Fruit fly (Drosophila melanogaster): ENCODE results near the gene CG33223.

CG33223 gene

dm6 chrX:8444883-8445572 lies 38.7 kb downstream of the CG33223 start (continued):
- no peak for TF ChIP-seq Dll (GFP tag; IDR thresholded peaks at IDR 0.05; ENCODE audit: partially characterized antibody)
- no peak for TF ChIP-seq gt (GFP tag; IDR thresholded peaks at IDR 0.05)
- peak; percentile 79 for TF ChIP-seq nmo (GFP tag; optimal IDR thresholded peaks at IDR 0.05)
- no peak for TF ChIP-seq CG13287 (GFP tag; IDR thresholded peaks at IDR 0.05; ENCODE audit: partially characterized antibody)
- no peak for TF ChIP-seq ems (GFP tag; optimal IDR thresholded peaks at IDR 0.05)
- TF ChIP-seq CG1603 (tag; optimal IDR thresholded peaks at IDR 0.05) = peak; percentile 35
- TF ChIP-seq al (GFP tag; IDR thresholded peaks at IDR 0.05) = no peak
- peak; percentile 49 for TF ChIP-seq CG4360 (GFP tag; IDR thresholded peaks at IDR 0.05)
- no peak for TF ChIP-seq ham (GFP tag; IDR thresholded peaks at IDR 0.05)
- TF ChIP-seq Doc2 (GFP tag; IDR thresholded peaks at IDR 0.05) = no peak
- TF ChIP-seq fd64A (GFP tag; optimal IDR thresholded peaks at IDR 0.05) = no peak
- TF ChIP-seq da (GFP tag; optimal IDR thresholded peaks at IDR 0.05) = no peak
- no peak for TF ChIP-seq hkb (optimal IDR thresholded peaks at IDR 0.05)
- TF ChIP-seq hkb (GFP tag; IDR thresholded peaks at IDR 0.05) = no peak
- no peak for TF ChIP-seq bab2 (GFP tag; optimal IDR thresholded peaks at IDR 0.05)
- peak; percentile 7 for TF ChIP-seq chn (GFP tag; optimal IDR thresholded peaks at IDR 0.05)
- TF ChIP-seq so (GFP tag; IDR thresholded peaks at IDR 0.05) = 0 out of 3 replicates have a peak, but pooled peaks have one; percentile 37
- no peak for TF ChIP-seq CG3407 (GFP tag; optimal IDR thresholded peaks at IDR 0.05)
- TF ChIP-seq Stat92E (GFP tag; optimal IDR thresholded peaks at IDR 0.05) = no peak
- no peak for TF ChIP-seq CG13624 (GFP tag; optimal IDR thresholded peaks at IDR 0.05)
- no peak for TF ChIP-seq CG13894 (tag; optimal IDR thresholded peaks at IDR 0.05)
- TF ChIP-seq br (optimal IDR thresholded peaks at IDR 0.05) = no peak
- no peak for TF ChIP-seq CG15073 (GFP tag; optimal IDR thresholded peaks at IDR 0.05)
- 0 out of 2 replicates have a peak, but pooled peaks have one; percentile 13 for TF ChIP-seq Atf6 (GFP tag; IDR thresholded peaks at IDR 0.05)
- no peak for TF ChIP-seq yki (optimal IDR thresholded peaks at IDR 0.05)
- TF ChIP-seq CG7839 (tag; optimal IDR thresholded peaks at IDR 0.05) = peak; percentile 73
- no peak for TF ChIP-seq Sry-δ (GFP tag; optimal IDR thresholded peaks at IDR 0.05)
- no peak for TF ChIP-seq sob (GFP tag; IDR thresholded peaks at IDR 0.05)
- TF ChIP-seq Atf-2 (GFP tag; optimal IDR thresholded peaks at IDR 0.05) = no peak
- TF ChIP-seq Myb (GFP tag; optimal IDR thresholded peaks at IDR 0.05) = no peak
- TF ChIP-seq CG32767 (GFP tag; IDR thresholded peaks at IDR 0.05) = no peak
- TF ChIP-seq CG13775 (GFP tag; optimal IDR thresholded peaks at IDR 0.05) = peak; percentile 45
- TF ChIP-seq sim (GFP tag; IDR thresholded peaks at IDR 0.05) = peak; percentile 32; the same call in 1 of the 2 replicates
- TF ChIP-seq vvl (GFP tag; IDR thresholded peaks at IDR 0.05) = peak; percentile 36; the same call in 1 of the 2 replicates
- no peak for TF ChIP-seq Hsf (GFP tag; optimal IDR thresholded peaks at IDR 0.05)
- TF ChIP-seq toy (GFP tag; IDR thresholded peaks at IDR 0.05) = no peak
- TF ChIP-seq CG4617 (GFP tag; optimal IDR thresholded peaks at IDR 0.05; ENCODE audit: borderline replicate concordance) = no peak
- TF ChIP-seq CG13424 (tag; optimal IDR thresholded peaks at IDR 0.05) = peak; percentile 69
- TF ChIP-seq rib (GFP tag; IDR thresholded peaks at IDR 0.05) = no peak
- 0 out of 2 replicates have a peak, but pooled peaks have one; percentile 51 for TF ChIP-seq chm (GFP tag; IDR thresholded peaks at IDR 0.05)
- no peak for TF ChIP-seq bcd (GFP tag; optimal IDR thresholded peaks at IDR 0.05)
- no peak for TF ChIP-seq psq (GFP tag; optimal IDR thresholded peaks at IDR 0.05)
- no peak for TF ChIP-seq NC2β (GFP tag; optimal IDR thresholded peaks at IDR 0.05)
- peak; percentile 32 for TF ChIP-seq CG1233 (GFP tag; optimal IDR thresholded peaks at IDR 0.05)
- no peak for TF ChIP-seq CG12219 (GFP tag; optimal IDR thresholded peaks at IDR 0.05)
- no peak for TF ChIP-seq CG10462 (GFP tag; optimal IDR thresholded peaks at IDR 0.05)
- no peak for TF ChIP-seq wor (GFP tag; IDR thresholded peaks at IDR 0.05)
- TF ChIP-seq ranshi (GFP tag; IDR thresholded peaks at IDR 0.05) = no peak
- TF ChIP-seq cas (GFP tag; IDR thresholded peaks at IDR 0.05) = no peak
- no peak for TF ChIP-seq bigmax (GFP tag; optimal IDR thresholded peaks at IDR 0.05)
- peak; percentile 33 for TF ChIP-seq HmgZ (tag; optimal IDR thresholded peaks at IDR 0.05)
- TF ChIP-seq hb (GFP tag; IDR thresholded peaks at IDR 0.05; ENCODE audit: partially characterized antibody) = no peak
